Fruit fly (Drosophila melanogaster): ENCODE data around the gene fz2.

The fz2 gene

DNA sequence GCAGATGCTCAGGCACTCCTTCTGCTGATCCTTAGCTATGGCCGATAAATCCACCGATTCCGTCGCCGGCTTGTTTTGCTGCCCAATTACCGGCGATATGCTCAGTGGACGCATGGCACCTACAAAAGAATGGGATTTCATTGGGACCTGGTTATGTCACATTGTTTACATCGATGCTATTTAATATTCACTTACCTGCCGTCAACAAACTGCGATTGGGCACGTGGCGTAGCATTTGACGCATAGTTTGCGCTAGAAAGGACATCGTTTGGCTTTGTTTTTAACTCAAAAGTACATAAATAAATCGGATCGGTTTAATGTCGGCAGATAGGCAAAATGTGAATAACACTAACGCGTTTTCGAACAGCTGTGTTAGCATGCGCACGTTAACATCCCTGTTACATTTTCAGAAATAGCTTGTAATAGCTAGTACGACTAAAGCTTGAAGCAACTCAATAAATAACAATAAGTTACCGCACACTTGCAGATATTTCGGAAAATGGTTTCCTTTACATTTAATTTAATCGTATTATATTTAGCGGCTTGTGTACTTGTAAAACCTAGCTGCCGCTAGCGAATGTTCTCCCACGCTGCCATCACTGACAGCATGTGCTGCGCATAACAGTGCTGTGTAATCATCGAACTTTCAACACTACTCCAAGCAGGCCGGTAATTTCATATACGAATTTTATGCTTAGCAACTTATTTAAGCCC is 19.7 kb upstream of the fz2 start, which contains the start of the genes mRpL21 and rept (continued):
- TF ChIP-seq Mrtf (GFP tag; IDR thresholded peaks at IDR 0.05) = peak; percentile 32; the same call in 1 of the 3 replicates
- no peak for TF ChIP-seq hth (optimal IDR thresholded peaks at IDR 0.05)
- peak; percentile 5 for TF ChIP-seq CG13894 (tag; optimal IDR thresholded peaks at IDR 0.05)
- peak; percentile 16; the same call in 1 of the 2 replicates for TF ChIP-seq klu (GFP tag; IDR thresholded peaks at IDR 0.05)
- no peak for TF ChIP-seq Kr (GFP tag; optimal IDR thresholded peaks at IDR 0.05)
- no peak for TF ChIP-seq CG6854 (GFP tag; optimal IDR thresholded peaks at IDR 0.05)
- peak; percentile 87 for TF ChIP-seq CG3281 (GFP tag; optimal IDR thresholded peaks at IDR 0.05)
- no peak for TF ChIP-seq CG2889 (GFP tag; IDR thresholded peaks at IDR 0.05)
- 0 out of 2 replicates have a peak, but pooled peaks have one; percentile 16 for TF ChIP-seq CG6689 (GFP tag; IDR thresholded peaks at IDR 0.05)
- TF ChIP-seq ewg (GFP tag; optimal IDR thresholded peaks at IDR 0.05) = peak; percentile 79
- TF ChIP-seq Bgb (GFP tag; IDR thresholded peaks at IDR 0.05; ENCODE audit: partially characterized antibody) = no peak
- TF ChIP-seq Lim3 (GFP tag; IDR thresholded peaks at IDR 0.05) = no peak
- peak; percentile 46 for TF ChIP-seq CG9727 (GFP tag; optimal IDR thresholded peaks at IDR 0.05)
- no peak for TF ChIP-seq CG3726 (GFP tag; IDR thresholded peaks at IDR 0.05)
- peak; percentile 50 for TF ChIP-seq maf-S (GFP tag; optimal IDR thresholded peaks at IDR 0.05)
- no peak for TF ChIP-seq ab (GFP tag; optimal IDR thresholded peaks at IDR 0.05)
- no peak for TF ChIP-seq Hmx (GFP tag; optimal IDR thresholded peaks at IDR 0.05)
- no peak for TF ChIP-seq bowl (GFP tag; IDR thresholded peaks at IDR 0.05)
- peak; percentile 42 for TF ChIP-seq CG10147 (GFP tag; optimal IDR thresholded peaks at IDR 0.05)
- peak; percentile 65 for TF ChIP-seq CG12744 (GFP tag; optimal IDR thresholded peaks at IDR 0.05)
- peak in 1 of 3 experiments; percentile 17 for TF ChIP-seq Stat92E (GFP tag; optimal IDR thresholded peaks at IDR 0.05)
- peak; percentile 37 for TF ChIP-seq CG18011 (GFP tag; optimal IDR thresholded peaks at IDR 0.05)
- TF ChIP-seq CG17385 (GFP tag; optimal IDR thresholded peaks at IDR 0.05) = peak; percentile 52
- TF ChIP-seq sr (GFP tag; IDR thresholded peaks at IDR 0.05) = 0 out of 3 replicates have a peak, but pooled peaks have one; percentile 8
- TF ChIP-seq Asciz (GFP tag; optimal IDR thresholded peaks at IDR 0.05) = no peak
- TF ChIP-seq Oli (tag; optimal IDR thresholded peaks at IDR 0.05) = peak; percentile 10
- TF ChIP-seq vnd (GFP tag; IDR thresholded peaks at IDR 0.05; ENCODE audit: partially characterized antibody) = no peak
- peak; percentile 33; the same call in 1 of the 2 replicates for TF ChIP-seq E2f1 (GFP tag; IDR thresholded peaks at IDR 0.05)
- peak; percentile 9 for TF ChIP-seq CG4328 (GFP tag; optimal IDR thresholded peaks at IDR 0.05)
- no peak for TF ChIP-seq nau (GFP tag; optimal IDR thresholded peaks at IDR 0.05)
- peak; percentile 33 for TF ChIP-seq CG12299 (tag; optimal IDR thresholded peaks at IDR 0.05)
- no peak for TF ChIP-seq CG2202 (tag; optimal IDR thresholded peaks at IDR 0.05)
- peak; percentile 46 for TF ChIP-seq CG9437 (GFP tag; optimal IDR thresholded peaks at IDR 0.05)
- TF ChIP-seq CG6254 (GFP tag; optimal IDR thresholded peaks at IDR 0.05) = peak; percentile 31
- no peak for TF ChIP-seq Lpt (GFP tag; optimal IDR thresholded peaks at IDR 0.05)
- TF ChIP-seq CG12391 (tag; optimal IDR thresholded peaks at IDR 0.05) = peak; percentile 57
- TF ChIP-seq zen2 (GFP tag; IDR thresholded peaks at IDR 0.05; ENCODE audit: partially characterized antibody) = no peak
- no peak for TF ChIP-seq croc (GFP tag; conservative IDR thresholded peaks at IDR 0.05)
- TF ChIP-seq CG10543 (GFP tag; optimal IDR thresholded peaks at IDR 0.05) = peak; percentile 37
- peak; percentile 34 for TF ChIP-seq MESR4 (GFP tag; optimal IDR thresholded peaks at IDR 0.05)
- TF ChIP-seq CG11398 (GFP tag; optimal IDR thresholded peaks at IDR 0.05) = peak; percentile 16
- TF ChIP-seq danr (GFP tag; IDR thresholded peaks at IDR 0.05) = no peak
- no peak for TF ChIP-seq pita (GFP tag; optimal IDR thresholded peaks at IDR 0.05)
- TF ChIP-seq Pdp1 (GFP tag; optimal IDR thresholded peaks at IDR 0.05) = peak; percentile 31 to 94
- TF ChIP-seq CG11456 (GFP tag; IDR thresholded peaks at IDR 0.05) = peak; percentile 54; the same call in 1 of the 3 replicates
- TF ChIP-seq eve (GFP tag; optimal IDR thresholded peaks at IDR 0.05) = no peak
- TF ChIP-seq CG15514 (GFP tag; optimal IDR thresholded peaks at IDR 0.05) = peak; percentile 50
- no peak for TF ChIP-seq CG4707 (GFP tag; optimal IDR thresholded peaks at IDR 0.05)
